Fruit fly (Drosophila melanogaster): Measurements from ENCODE around the gene RNaseX25.

The RNaseX25 gene

dm6 chr3L:7942403-7942952, 27.9 kb upstream of the RNaseX25 start (continued):
- TF ChIP-seq corto (GFP tag; optimal IDR thresholded peaks at IDR 0.05) (peak; percentile 49), Atf6 (GFP tag; IDR thresholded peaks at IDR 0.05) (no peak), salm (tag; optimal IDR thresholded peaks at IDR 0.05) (peak; percentile 6), knrl (GFP tag; IDR thresholded peaks at IDR 0.05; ENCODE audit: partially characterized antibody) (no peak), CG14710 (tag; optimal IDR thresholded peaks at IDR 0.05) (no peak), sd (tag; optimal IDR thresholded peaks at IDR 0.05) (peak; percentile 64), her (GFP tag; optimal IDR thresholded peaks at IDR 0.05) (no peak), hbn (GFP tag; IDR thresholded peaks at IDR 0.05; ENCODE audit: partially characterized antibody) (no peak), ci (GFP tag; IDR thresholded peaks at IDR 0.05) (no peak), vfl (GFP tag; optimal IDR thresholded peaks at IDR 0.05) (no peak), CG8765 (GFP tag; IDR thresholded peaks at IDR 0.05) (no peak), Rfx (GFP tag; IDR thresholded peaks at IDR 0.05) (no peak), Drgx (GFP tag; IDR thresholded peaks at IDR 0.05) (no peak), scrt (GFP tag; optimal IDR thresholded peaks at IDR 0.05) (no peak), mirr (GFP tag; optimal IDR thresholded peaks at IDR 0.05) (peak; percentile 85), chinmo (GFP tag; IDR thresholded peaks at IDR 0.05; ENCODE audit: partially characterized antibody) (0 out of 4 replicates have a peak, but pooled peaks have one; percentile 20), gro (GFP tag; optimal IDR thresholded peaks at IDR 0.05) (peak; percentile 48), CG3281 (GFP tag; optimal IDR thresholded peaks at IDR 0.05) (no peak), CG11398 (GFP tag; optimal IDR thresholded peaks at IDR 0.05) (no peak), CG18599 (GFP tag; optimal IDR thresholded peaks at IDR 0.05) (peak; percentile 41), PHDP (tag; optimal IDR thresholded peaks at IDR 0.05) (no peak), Camta (GFP tag; optimal IDR thresholded peaks at IDR 0.05) (no peak), Six4 (GFP tag; optimal IDR thresholded peaks at IDR 0.05) (no peak), lab (GFP tag; optimal IDR thresholded peaks at IDR 0.05) (peak; percentile 47), CG16815 (GFP tag; optimal IDR thresholded peaks at IDR 0.05) (no peak), CG14050 (GFP tag; IDR thresholded peaks at IDR 0.05) (no peak), Bgb (GFP tag; IDR thresholded peaks at IDR 0.05; ENCODE audit: partially characterized antibody) (no peak), eyg (GFP tag; optimal IDR thresholded peaks at IDR 0.05) (no peak), grn (GFP tag; optimal IDR thresholded peaks at IDR 0.05) (peak; percentile 93), Oli (tag; optimal IDR thresholded peaks at IDR 0.05) (no peak), ap (GFP tag; IDR thresholded peaks at IDR 0.05) (no peak), exex (tag; optimal IDR thresholded peaks at IDR 0.05) (peak; percentile 100), ac (GFP tag; optimal IDR thresholded peaks at IDR 0.05) (no peak), Vsx1 (GFP tag; optimal IDR thresholded peaks at IDR 0.05) (no peak), CG6765 (GFP tag; optimal IDR thresholded peaks at IDR 0.05) (no peak), lilli (GFP tag; optimal IDR thresholded peaks at IDR 0.05) (no peak), Side (GFP tag; optimal IDR thresholded peaks at IDR 0.05) (no peak), row (GFP tag; IDR thresholded peaks at IDR 0.05) (no peak), Optix (GFP tag; IDR thresholded peaks at IDR 0.05) (no peak), NfI (GFP tag; optimal IDR thresholded peaks at IDR 0.05) (no peak), oc (tag; optimal IDR thresholded peaks at IDR 0.05) (no peak), CG34376 (GFP tag; optimal IDR thresholded peaks at IDR 0.05) (peak; percentile 78), sens (GFP tag) (peak; percentile 7), Nf-YB (GFP tag; optimal IDR thresholded peaks at IDR 0.05) (no peak), CG1832 (GFP tag; optimal IDR thresholded peaks at IDR 0.05) (no peak), Hsf (GFP tag; optimal IDR thresholded peaks at IDR 0.05) (no peak), repo (GFP tag; optimal IDR thresholded peaks at IDR 0.05) (no peak)

Measured in whole organism, embryonic.